Fruit fly (Drosophila melanogaster) Kc167 (cell line): ENCODE results near the gene CG4367.

ENCODE experiments used
- Myc ChIP-seq: fragments of >200 bp; optimal IDR thresholded peaks from 2 replicates; lab custom pipeline; 2017; ENCODE audit warnings: missing external identifiers
- Sin3A ChIP-seq: fragments of >200 bp; optimal IDR thresholded peaks from 2 replicates; lab custom pipeline; 2018; ENCODE audit warnings: missing external identifiers
- h ChIP-seq: fragments of >200 bp; optimal IDR thresholded peaks from 3 replicates; lab custom pipeline; 2018; ENCODE audit warnings: missing external identifiers
- insv ChIP-seq: fragments of >200 bp; optimal IDR thresholded peaks from 3 replicates; lab custom pipeline; 2018; ENCODE audit warnings: missing external identifiers
- psq ChIP-seq: fragments of >200 bp; optimal IDR thresholded peaks from 2 replicates; lab custom pipeline; 2017; ENCODE audit warnings: missing external identifiers
- ttk ChIP-seq: sonication (Bioruptor generic); optimal IDR thresholded peaks from 2 replicates; lab custom pipeline; 2017; ENCODE audit warnings: missing external identifiers

CG4367 gene

dm6 chr3R:20304877-20305276, at the start of gene CG4367:
CG4367 (minus strand) TSS chr3R:20304977.
- TF ChIP-seq h (lab: Kevin White, UChicago), result no peak
- TF ChIP-seq psq, result no peak
- TF ChIP-seq ttk (lab: Kevin White, UChicago), result no peak
- TF ChIP-seq Sin3A (lab: Kevin White, UChicago), result no peak
- TF ChIP-seq insv, result no peak
- no peak for TF ChIP-seq Myc (lab: Kevin White, UChicago)

- TF ChIP-seq h (lab: Kevin White, UChicago) (no peak), Sin3A (lab: Kevin White, UChicago) (no peak), Myc (lab: Kevin White, UChicago) (no peak), ttk (lab: Kevin White, UChicago) (no peak), psq (no peak), insv (no peak)
These were observed 45.5 kb upstream of the CG4367 start for dm6 chr3R:20350278-20350677.

- TF ChIP-seq insv, result no peak
- no peak for TF ChIP-seq Myc (lab: Kevin White, UChicago)
- no peak for TF ChIP-seq h (lab: Kevin White, UChicago)
- no peak for TF ChIP-seq ttk (lab: Kevin White, UChicago)
- TF ChIP-seq psq, result no peak
- TF ChIP-seq Sin3A (lab: Kevin White, UChicago), result no peak
These were observed 42.1 kb upstream of the CG4367 start for dm6 chr3R:20346903-20347302.

- TF ChIP-seq insv, result no peak
- no peak for TF ChIP-seq Myc (lab: Kevin White, UChicago)
- TF ChIP-seq Sin3A (lab: Kevin White, UChicago), result no peak
- no peak for TF ChIP-seq ttk (lab: Kevin White, UChicago)
- TF ChIP-seq psq, result no peak
- no peak for TF ChIP-seq h (lab: Kevin White, UChicago)
These were observed 33.9 kb upstream of the CG4367 start, which contains the start of gene Ir92a for dm6 chr3R:20338673-20339072. Ir92a (plus strand) TSS chr3R:20338973.

- TF ChIP-seq psq, result no peak
- TF ChIP-seq Sin3A (lab: Kevin White, UChicago), result no peak
- no peak for TF ChIP-seq Myc (lab: Kevin White, UChicago)
- no peak for TF ChIP-seq insv
- TF ChIP-seq ttk (lab: Kevin White, UChicago), result no peak
- TF ChIP-seq h (lab: Kevin White, UChicago), result no peak
These were observed 27.9 kb upstream of the CG4367 start for dm6 chr3R:20332688-20333087.

- TF ChIP-seq psq (no peak), Sin3A (lab: Kevin White, UChicago) (no peak), ttk (lab: Kevin White, UChicago) (no peak), h (lab: Kevin White, UChicago) (no peak), insv (no peak), Myc (lab: Kevin White, UChicago) (no peak)
These were observed 23.1 kb upstream of the CG4367 start, which contains the start of the genes CG4360 and Sirt2 for dm6 chr3R:20327572-20328483. CG4360 (minus strand) TSS chr3R:20328003. Sirt2 (plus strand) TSS chr3R:20328465.

- TF ChIP-seq psq, result no peak
- TF ChIP-seq h (lab: Kevin White, UChicago), result no peak
- TF ChIP-seq ttk (lab: Kevin White, UChicago), result no peak
These were observed 13.5 kb upstream of the CG4367 start for dm6 chr3R:20318166-20318690.

dm6 chr3R:20317402-20318165, 12.8 kb upstream of the CG4367 start:
- TF ChIP-seq Myc (lab: Kevin White, UChicago) (no peak), Sin3A (lab: Kevin White, UChicago) (no peak), psq (no peak), ttk (lab: Kevin White, UChicago) (no peak), h (lab: Kevin White, UChicago) (no peak), insv (no peak)

dm6 chr3R:20316599-20316998, 11.8 kb upstream of the CG4367 start:
- no peak for TF ChIP-seq ttk (lab: Kevin White, UChicago)
- TF ChIP-seq psq, result no peak
- no peak for TF ChIP-seq Sin3A (lab: Kevin White, UChicago)
- no peak for TF ChIP-seq insv
- no peak for TF ChIP-seq h (lab: Kevin White, UChicago)
- TF ChIP-seq Myc (lab: Kevin White, UChicago), result no peak

dm6 chr3R:20312838-20313237, 8.1 kb upstream of the CG4367 start:
- TF ChIP-seq psq (no peak), ttk (lab: Kevin White, UChicago) (no peak), Sin3A (lab: Kevin White, UChicago) (no peak), h (lab: Kevin White, UChicago) (no peak), Myc (lab: Kevin White, UChicago) (no peak), insv (no peak)

dm6 chr3R:20311406-20311805, 6.6 kb upstream of the CG4367 start:
- TF ChIP-seq psq (no peak), ttk (lab: Kevin White, UChicago) (no peak), Myc (lab: Kevin White, UChicago) (no peak), h (lab: Kevin White, UChicago) (no peak), Sin3A (lab: Kevin White, UChicago) (no peak)
